Worm (Caenorhabditis elegans) whole organism, young adult: Measurements from ENCODE around the gene T22D1.1.

ENCODE experiments used
- B0261.1 ChIP-seq: sonication (generic microtip); optimal IDR thresholded peaks from 2 replicates; lab custom pipeline; 2016; ENCODE audit warnings: mild to moderate bottlenecking, missing genetic modification characterization, moderate library complexity, missing compliant biosample characterization
- B0336.3 ChIP-seq: fragments of 200-800 bp; sonication (Bioruptor generic); IDR thresholded peaks from 2 replicates; pipeline ENCODE4 v1.3.6; 2022; ENCODE audit warnings: missing genetic modification characterization, missing compliant biosample characterization
- F33H1.4 ChIP-seq: fragments of 200-800 bp; sonication (Bioruptor generic); IDR thresholded peaks from 2 replicates; pipeline ENCODE4 v1.3.6; 2022; ENCODE audit warnings: missing genetic modification reagents, missing genetic modification characterization, missing compliant biosample characterization
- F39B2.1 ChIP-seq: fragments of 200-800 bp; sonication (Bioruptor generic); IDR thresholded peaks from 2 replicates; pipeline ENCODE4 v1.3.6; 2022; ENCODE audit warnings: missing genetic modification reagents, missing genetic modification characterization, missing compliant biosample characterization
- F49E8.2 ChIP-seq: sonication (generic microtip); optimal IDR thresholded peaks from 3 replicates; lab custom pipeline; 2017; ENCODE audit warnings: missing genetic modification characterization, mild to moderate bottlenecking, missing compliant biosample characterization, antibody characterized with exemption, moderate library complexity; ENCODE audit not compliant: insufficient read depth
- F55B11.4 ChIP-seq: sonication (generic microtip); optimal IDR thresholded peaks from 2 replicates; lab custom pipeline; 2016; ENCODE audit warnings: missing compliant biosample characterization, missing genetic modification characterization, borderline replicate concordance; ENCODE audit not compliant: insufficient read depth
- F57C9.4 ChIP-seq: sonication (generic microtip); optimal IDR thresholded peaks from 2 replicates; lab custom pipeline; 2017; ENCODE audit warnings: mild to moderate bottlenecking, missing genetic modification characterization, missing compliant biosample characterization
- K11D2.4 ChIP-seq: fragments of 200-800 bp; sonication (Bioruptor generic); IDR thresholded peaks from 2 replicates; pipeline ENCODE4 v1.3.6; 2022; ENCODE audit warnings: missing genetic modification reagents, missing genetic modification characterization, missing compliant biosample characterization
- K12H6.12 ChIP-seq: fragments of 200-800 bp; sonication (Bioruptor generic); optimal IDR thresholded peaks from 2 replicates; lab custom pipeline; 2018; ENCODE audit warnings: mild to moderate bottlenecking, missing genetic modification characterization, missing compliant biosample characterization
- Y53G8AR.9 ChIP-seq: fragments of 200-800 bp; sonication (Bioruptor generic); conservative IDR thresholded peaks from 2 replicates; pipeline ENCODE4 v1.3.6; 2022; ENCODE audit warnings: missing genetic modification reagents, missing genetic modification characterization, missing compliant biosample characterization
- Y95B8A.8 ChIP-seq: fragments of 200-800 bp; sonication (Bioruptor generic); IDR thresholded peaks from 2 replicates; pipeline ENCODE4 v1.3.6; 2022; ENCODE audit warnings: missing genetic modification reagents, missing genetic modification characterization, missing compliant biosample characterization
- ama-1 ChIP-seq, 3 experiments: fragments of 150-350 bp in 1 of 3; sonication (generic microtip) in 2 of 3; optimal IDR thresholded peaks; 2 replicates each; lab custom pipeline; 2014 to 2018; ENCODE audit warnings: missing biosample characterization in 2 of 3, missing genetic modification characterization in 2 of 3, missing genetic modification reagents in 2 of 3
- athp-1 ChIP-seq: sonication (generic microtip); optimal IDR thresholded peaks from 2 replicates; lab custom pipeline; 2017; ENCODE audit warnings: mild to moderate bottlenecking, missing genetic modification characterization, missing compliant biosample characterization
- cebp-2 ChIP-seq: fragments of 200-800 bp; sonication (Bioruptor generic); IDR thresholded peaks from 2 replicates; pipeline ENCODE4 v1.3.6; 2022; ENCODE audit warnings: missing genetic modification characterization, missing compliant biosample characterization
- ceh-100 ChIP-seq: fragments of 200-800 bp; sonication (Bioruptor generic); IDR thresholded peaks from 2 replicates; pipeline ENCODE4 v1.3.6; 2022; ENCODE audit warnings: missing genetic modification reagents, missing genetic modification characterization, missing compliant biosample characterization
- ceh-40 ChIP-seq: fragments of 200-800 bp; sonication (Bioruptor generic); IDR thresholded peaks from 2 replicates; pipeline ENCODE4 v1.3.6; 2022; ENCODE audit warnings: missing genetic modification characterization, missing compliant biosample characterization
- ceh-58 ChIP-seq: fragments of 200-800 bp; sonication (Bioruptor generic); IDR thresholded peaks from 2 replicates; pipeline ENCODE4 v1.3.6; 2022; ENCODE audit warnings: missing genetic modification characterization, missing compliant biosample characterization
- dox-1 ChIP-seq: fragments of 200-800 bp; sonication (Bioruptor generic); IDR thresholded peaks from 2 replicates; pipeline ENCODE4 v1.3.6; 2022; ENCODE audit warnings: missing genetic modification reagents, missing genetic modification characterization, missing compliant biosample characterization
- efl-1 ChIP-seq: fragments of 150-350 bp; optimal IDR thresholded peaks from 2 replicates; lab custom pipeline; 2014; ENCODE audit warnings: missing biosample characterization, missing genetic modification reagents, missing genetic modification characterization
- egrh-3 ChIP-seq: fragments of 200-800 bp; sonication (Bioruptor generic); IDR thresholded peaks from 2 replicates; pipeline ENCODE4 v1.3.6; 2022; ENCODE audit warnings: missing genetic modification reagents, missing genetic modification characterization, missing compliant biosample characterization
- him-1 ChIP-seq: sonication (generic microtip); optimal IDR thresholded peaks from 2 replicates; lab custom pipeline; 2016; ENCODE audit warnings: missing genotype, missing genetic modification reagents, missing genetic modification characterization, missing compliant biosample characterization
- hlh-12 ChIP-seq: sonication (generic microtip); optimal IDR thresholded peaks from 2 replicates; lab custom pipeline; 2016; ENCODE audit warnings: missing genetic modification characterization, missing compliant biosample characterization
- hmg-1.2 ChIP-seq: fragments of 200-800 bp; sonication (Bioruptor generic); IDR thresholded peaks from 2 replicates; pipeline ENCODE4 v1.3.6; 2022; ENCODE audit warnings: missing genetic modification reagents, missing genetic modification characterization, missing compliant biosample characterization
- hsf-1 ChIP-seq: fragments of 200-800 bp; sonication (Bioruptor generic); IDR thresholded peaks from 2 replicates; pipeline ENCODE4 v1.3.6; 2022; ENCODE audit warnings: missing genetic modification reagents, missing genetic modification characterization, missing compliant biosample characterization
- let-607 ChIP-seq, 2 experiments: fragments of 200-800 bp in 1 of 2; sonication (Bioruptor generic) in 1 of 2; sonication (generic microtip) in 1 of 2; optimal IDR thresholded peaks; 2 replicates each; lab custom pipeline; 2016 to 2018; ENCODE audit warnings: mild to moderate bottlenecking in 2 of 2, missing compliant biosample characterization in 2 of 2, missing genetic modification characterization in 2 of 2, moderate library complexity in 2 of 2, missing genotype in 1 of 2
- lin-26 ChIP-seq: fragments of 200-800 bp; sonication (Bioruptor generic); IDR thresholded peaks from 2 replicates; pipeline ENCODE4 v1.3.6; 2022; ENCODE audit warnings: missing genetic modification reagents, missing genetic modification characterization, missing compliant biosample characterization
- lin-54 ChIP-seq: fragments of 200-800 bp; sonication (Bioruptor generic); optimal IDR thresholded peaks from 2 replicates; lab custom pipeline; 2018; ENCODE audit warnings: mild to moderate bottlenecking, missing genetic modification characterization, missing compliant biosample characterization
- lir-1 ChIP-seq: fragments of 200-800 bp; sonication (Bioruptor generic); conservative IDR thresholded peaks from 2 replicates; pipeline ENCODE4 v1.3.6; 2022; ENCODE audit warnings: missing genetic modification reagents, missing genetic modification characterization, missing compliant biosample characterization
- madf-10 ChIP-seq: sonication (generic microtip); optimal IDR thresholded peaks from 2 replicates; lab custom pipeline; 2016; ENCODE audit warnings: mild to moderate bottlenecking, missing genetic modification characterization, missing compliant biosample characterization
- madf-3 ChIP-seq: fragments of 200-800 bp; sonication (Bioruptor generic); IDR thresholded peaks from 2 replicates; pipeline ENCODE4 v1.3.6; 2022; ENCODE audit warnings: missing genetic modification reagents, missing genetic modification characterization, missing compliant biosample characterization
- nfyb-1 ChIP-seq: fragments of 200-800 bp; sonication (Bioruptor generic); IDR thresholded peaks from 2 replicates; pipeline ENCODE4 v1.3.6; 2022; ENCODE audit warnings: missing genetic modification reagents, missing genetic modification characterization, missing compliant biosample characterization
- nhr-120 ChIP-seq: fragments of 200-800 bp; sonication (Bioruptor generic); IDR thresholded peaks from 2 replicates; pipeline ENCODE4 v1.3.6; 2022; ENCODE audit warnings: missing genetic modification characterization, missing compliant biosample characterization
- snpc-1.3 ChIP-seq: sonication (generic microtip); optimal IDR thresholded peaks from 2 replicates; lab custom pipeline; 2017; ENCODE audit warnings: missing genetic modification characterization, mild to moderate bottlenecking, missing compliant biosample characterization, antibody characterized with exemption, moderate library complexity, missing genotype, missing genetic modification reagents; ENCODE audit not compliant: insufficient read depth
- snpc-3.4 ChIP-seq: sonication (generic microtip); optimal IDR thresholded peaks from 2 replicates; lab custom pipeline; 2017; ENCODE audit warnings: missing genetic modification characterization, mild to moderate bottlenecking, missing compliant biosample characterization, antibody characterized with exemption, moderate library complexity, missing genotype, missing genetic modification reagents
- snpc-4 ChIP-seq, 5 experiments: fragments of 150-350 bp in 1 of 5; sonication (generic microtip) in 4 of 5; optimal IDR thresholded peaks; 2 replicates each; lab custom pipeline; 2014 to 2018; ENCODE audit warnings: missing genetic modification characterization in 5 of 5, missing biosample characterization in 3 of 5, antibody characterized with exemption in 2 of 5, mild to moderate bottlenecking in 2 of 5, missing compliant biosample characterization in 2 of 5, missing genotype in 2 of 5, moderate library complexity in 2 of 5, missing genetic modification reagents in 1 of 5
- sptf-2 ChIP-seq: fragments of 200-800 bp; sonication (Bioruptor generic); optimal IDR thresholded peaks from 2 replicates; lab custom pipeline; 2018; ENCODE audit warnings: mild to moderate bottlenecking, missing genetic modification characterization, missing compliant biosample characterization
- ztf-18 ChIP-seq: sonication (generic microtip); optimal IDR thresholded peaks from 2 replicates; lab custom pipeline; 2016; ENCODE audit warnings: missing genotype, mild to moderate bottlenecking, missing genetic modification characterization, missing compliant biosample characterization
- ztf-28 ChIP-seq: fragments of 200-800 bp; sonication (Bioruptor generic); IDR thresholded peaks from 2 replicates; pipeline ENCODE4 v1.3.6; 2022; ENCODE audit warnings: missing genetic modification reagents, missing genetic modification characterization, missing compliant biosample characterization
- ztf-6 ChIP-seq: fragments of 200-800 bp; sonication (Bioruptor generic); IDR thresholded peaks from 2 replicates; pipeline ENCODE4 v1.3.6; 2022; ENCODE audit warnings: missing genetic modification reagents, missing genetic modification characterization, missing compliant biosample characterization

Gene T22D1.1

ce11 chrIV:6970271-6970670, 47.1 kb downstream of the T22D1.1 start, which contains the start of gene ZK381.8 (continued):
- TF ChIP-seq nfyb-1 (no peak), F55B11.4 (tag; lab: Kevin White, UChicago) (no peak)

- no peak for TF ChIP-seq dox-1 (GFP tag; lab: Robert Waterston, UW)
- no peak for TF ChIP-seq K12H6.12 (tag; lab: Kevin White, UChicago)
Observed at ce11 chrIV:6971213-6971612, 48.0 kb downstream of the T22D1.1 start, which contains the start of gene ZK381.62. Gene ZK381.62 (minus strand): TSS chrIV:6971313.

DNA sequence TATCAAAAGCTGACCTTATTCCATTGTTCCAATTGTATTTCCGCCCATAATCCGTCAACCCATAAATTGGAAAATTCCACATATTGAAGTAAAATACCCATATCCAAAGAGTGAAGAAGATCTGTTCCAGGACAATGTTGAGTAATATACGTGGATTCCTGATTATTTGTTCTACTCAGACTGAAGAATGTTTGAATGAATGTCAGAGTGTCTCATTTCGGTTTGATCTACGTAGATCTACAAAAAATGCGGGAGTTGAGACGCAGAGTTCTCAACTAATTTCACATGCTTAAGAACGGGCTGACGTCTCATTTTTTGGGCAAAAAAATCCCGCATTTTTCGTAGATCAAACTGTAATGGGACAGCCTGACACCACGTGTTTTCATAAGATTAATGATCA, 49.3 kb downstream of the T22D1.1 start, which contains the start of gene nhr-249:
Gene nhr-249 (minus strand): TSS at position 101 of the 400 bp plus-strand sequence.
- TF ChIP-seq ceh-100 = no peak
- TF ChIP-seq hsf-1 (GFP tag; lab: Robert Waterston, UW) = no peak
- peak; percentile 22 for TF ChIP-seq efl-1 (GFP tag; lab: Kevin White, UChicago)
- TF ChIP-seq, all 124 proteins: peak for 1

DNA sequence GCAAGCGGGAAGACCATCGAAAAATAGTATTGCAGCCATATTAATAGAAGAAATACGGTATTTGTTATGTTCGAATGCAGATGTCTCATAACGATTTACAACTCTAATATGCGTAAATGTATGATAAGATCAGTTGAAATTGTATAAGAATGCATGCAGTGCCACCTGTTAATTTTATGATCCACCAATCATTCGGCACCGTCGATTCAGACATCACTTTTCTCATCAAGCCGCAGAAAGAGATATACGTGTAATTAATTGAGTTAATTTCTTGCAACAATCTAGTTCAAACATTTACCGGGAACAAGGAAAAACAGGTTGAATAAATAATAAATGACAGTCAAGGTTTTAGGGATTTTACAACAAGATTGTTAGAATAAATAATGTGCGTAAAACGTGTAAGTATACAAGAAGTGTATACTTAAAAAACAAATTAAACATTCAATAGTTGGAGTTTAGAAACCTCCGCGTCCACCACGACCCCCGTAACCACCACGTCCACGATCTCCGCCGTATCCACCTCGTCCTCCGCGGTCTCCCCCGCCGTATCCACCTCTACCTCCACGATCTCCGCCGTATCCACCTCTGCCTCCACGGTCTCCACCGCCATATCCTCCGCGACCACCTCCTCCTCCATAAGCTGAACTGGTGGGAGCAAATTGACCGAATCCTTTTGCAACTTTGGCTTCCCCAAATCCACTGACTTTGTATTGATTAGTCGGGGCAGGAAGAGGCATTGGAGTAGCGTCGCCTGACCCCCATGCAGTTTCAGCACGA, 51.2 kb downstream of the T22D1.1 start:
- TF ChIP-seq B0336.3 (GFP tag; lab: Robert Waterston, UW) = peak; percentile 51
- TF ChIP-seq Y53G8AR.9 = peak; percentile 80
- peak; percentile 71; the same call in 1 of the 2 replicates for TF ChIP-seq egrh-3 (GFP tag; lab: Robert Waterston, UW)
- no peak for TF ChIP-seq hlh-12 (tag; lab: Kevin White, UChicago)
- peak; percentile 38 for TF ChIP-seq him-1
- TF ChIP-seq K11D2.4 (GFP tag; lab: Robert Waterston, UW) = no peak
- TF ChIP-seq ztf-18 = peak; percentile 15
- peak; percentile 67; the same call in 1 of the 2 replicates for TF ChIP-seq F39B2.1 (GFP tag; lab: Robert Waterston, UW)
- TF ChIP-seq F33H1.4 (GFP tag; lab: Robert Waterston, UW) = peak; percentile 44
- peak; percentile 46 for TF ChIP-seq snpc-4 (GFP tag; optimal IDR thresholded peaks at IDR 0.05; lab: Kevin White, UChicago)
- TF ChIP-seq snpc-4 (tag; optimal IDR thresholded peaks at IDR 0.05; lab: Kevin White, UChicago) = peak in 2 of 4 experiments; percentile 75 to 76
- TF ChIP-seq let-607 (tag; optimal IDR thresholded peaks at IDR 0.05; lab: Kevin White, UChicago) = no peak
- peak; percentile 64; the same call in 1 of the 2 replicates for TF ChIP-seq lin-26
- TF ChIP-seq snpc-3.4 = peak; percentile 37
- TF ChIP-seq ceh-58 (GFP tag; lab: Robert Waterston, UW) = 0 out of 2 replicates have a peak, but pooled peaks have one; percentile 66
- TF ChIP-seq madf-3 (GFP tag; lab: Robert Waterston, UW) = peak; percentile 80
- 0 out of 2 replicates have a peak, but pooled peaks have one; percentile 35 for TF ChIP-seq Y95B8A.8 (GFP tag; lab: Robert Waterston, UW)
- TF ChIP-seq sptf-2 (GFP tag; lab: Kevin White, UChicago) = no peak
- no peak for TF ChIP-seq ama-1 (optimal IDR thresholded peaks at IDR 0.05; lab: Kevin White, UChicago)
- TF ChIP-seq ama-1 (GFP tag; optimal IDR thresholded peaks at IDR 0.05; lab: Kevin White, UChicago) = peak; percentile 57 to 95
- peak; percentile 53 for TF ChIP-seq snpc-1.3 (tag; lab: Kevin White, UChicago)
- TF ChIP-seq ceh-40 = 0 out of 2 replicates have a peak, but pooled peaks have one; percentile 30
- TF ChIP-seq B0261.1 = no peak
- TF ChIP-seq F57C9.4 = no peak
- peak; percentile 75; the same call in 1 of the 2 replicates for TF ChIP-seq cebp-2 (GFP tag; lab: Robert Waterston, UW)
- no peak for TF ChIP-seq lir-1 (GFP tag; lab: Robert Waterston, UW)
- TF ChIP-seq ztf-28 (GFP tag; lab: Robert Waterston, UW) = no peak
- TF ChIP-seq lin-54 (GFP tag; lab: Kevin White, UChicago) = peak; percentile 49
- TF ChIP-seq hmg-1.2 (GFP tag; lab: Robert Waterston, UW) = peak; percentile 36; the same call in 1 of the 2 replicates
- TF ChIP-seq F49E8.2 (tag; lab: Kevin White, UChicago) = peak; percentile 82
- no peak for TF ChIP-seq madf-10
- peak; percentile 0 for TF ChIP-seq efl-1 (GFP tag; lab: Kevin White, UChicago)
- TF ChIP-seq ceh-100 = peak; percentile 58; the same call in 1 of the 2 replicates
- 0 out of 2 replicates have a peak, but pooled peaks have one; percentile 5 for TF ChIP-seq nhr-120 (GFP tag; lab: Robert Waterston, UW)
- TF ChIP-seq athp-1 (tag; lab: Kevin White, UChicago) = peak; percentile 62
- TF ChIP-seq ztf-6 (GFP tag; lab: Robert Waterston, UW) = no peak
